Worm (Caenorhabditis elegans): ENCODE measurements around the gene acn-1.

DNA sequence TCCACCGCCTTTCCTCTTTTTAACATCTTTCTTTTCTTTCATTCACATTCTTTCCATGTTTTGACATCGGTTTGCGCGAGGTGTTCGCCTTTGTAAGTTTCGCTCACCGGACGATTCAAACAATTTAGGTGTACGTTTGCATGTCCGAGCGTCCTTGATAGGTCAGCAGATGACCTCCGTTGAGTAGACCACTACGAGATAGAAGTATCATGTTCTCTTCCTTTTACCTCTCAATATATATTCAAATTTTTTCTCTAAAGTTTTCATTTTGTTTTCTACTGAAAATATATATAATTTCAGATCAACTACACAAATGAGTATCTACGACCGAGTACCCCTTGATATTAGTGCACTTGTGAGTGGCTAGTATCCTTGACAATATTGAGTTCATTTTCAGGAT is 36.1 kb downstream of the acn-1 start, which contains the start of gene C24H10.3:
- TF ChIP-seq unc-130 (tag; optimal IDR thresholded peaks at IDR 0.05) (no peak), nhr-76 (tag; optimal IDR thresholded peaks at IDR 0.05) (no peak), unc-62 (GFP tag; optimal IDR thresholded peaks at IDR 0.05) (no peak), egl-27 (tag; optimal IDR thresholded peaks at IDR 0.05) (no peak), aly-2 (tag; optimal IDR thresholded peaks at IDR 0.05) (no peak), snpc-4 (tag; optimal IDR thresholded peaks at IDR 0.05) (no peak), nhr-237 (tag; optimal IDR thresholded peaks at IDR 0.05) (no peak), pax-3 (tag; optimal IDR thresholded peaks at IDR 0.05) (no peak), fos-1 (tag; optimal IDR thresholded peaks at IDR 0.05) (no peak), nhr-12 (tag; optimal IDR thresholded peaks at IDR 0.05) (no peak)

Measured in whole organism, L1 larva.